In genomic region chr3L:2486493-2486892, dm6 we compare ENCODE assay signal across 1 fruit fly cellular context.
TF ChIP-seq lines count a peak whose summit lies in the region.

No protein-coding gene starts in this region.

TF ChIP-seq in whole organism, embryonic, 481 proteins besides CTCF, POLR2A, EP300 and RAD21 (continued from another document):
- TF ChIP-seq CG17829 (tag; optimal IDR thresholded peaks at IDR 0.05; lab: Kevin White, UChicago) = no peak
- TF ChIP-seq fd96Cb (tag; optimal IDR thresholded peaks at IDR 0.05; lab: Kevin White, UChicago) = peak; percentile 39
- 0 out of 2 replicates have a peak, but pooled peaks have one; percentile 21 for TF ChIP-seq sisA (GFP tag; IDR thresholded peaks at IDR 0.05; lab: Robert Waterston, UW)
- TF ChIP-seq HLH3B (GFP tag; IDR thresholded peaks at IDR 0.05; lab: Robert Waterston, UW) = no peak
- TF ChIP-seq Abd-B (GFP tag; optimal IDR thresholded peaks at IDR 0.05; lab: Kevin White, UChicago) = no peak
- no peak for TF ChIP-seq bbx (GFP tag; IDR thresholded peaks at IDR 0.05; lab: Robert Waterston, UW; ENCODE audit: partially characterized antibody)
- TF ChIP-seq Max (GFP tag; optimal IDR thresholded peaks at IDR 0.05; lab: Kevin White, UChicago) = no peak
- no peak for TF ChIP-seq gcm2 (GFP tag; optimal IDR thresholded peaks at IDR 0.05; lab: Kevin White, UChicago)
- peak; percentile 20 for TF ChIP-seq phol (tag; optimal IDR thresholded peaks at IDR 0.05; lab: Kevin White, UChicago)
- no peak for TF ChIP-seq CG7372 (GFP tag; IDR thresholded peaks at IDR 0.05; lab: Robert Waterston, UW)
- TF ChIP-seq lola (GFP tag; optimal IDR thresholded peaks at IDR 0.05; lab: Kevin White, UChicago) = no peak
- no peak for TF ChIP-seq CG2120 (GFP tag; optimal IDR thresholded peaks at IDR 0.05; lab: Kevin White, UChicago)
- no peak for TF ChIP-seq CG9876 (GFP tag; optimal IDR thresholded peaks at IDR 0.05; lab: Kevin White, UChicago)
- no peak for TF ChIP-seq CG12104 (GFP tag; optimal IDR thresholded peaks at IDR 0.05; lab: Kevin White, UChicago)
- no peak for TF ChIP-seq CG10565 (GFP tag; optimal IDR thresholded peaks at IDR 0.05; lab: Kevin White, UChicago)
- TF ChIP-seq H2.0 (GFP tag; IDR thresholded peaks at IDR 0.05; lab: Robert Waterston, UW) = no peak
- TF ChIP-seq Hmx (GFP tag; optimal IDR thresholded peaks at IDR 0.05; lab: Kevin White, UChicago) = no peak
- no peak for TF ChIP-seq lab (GFP tag; optimal IDR thresholded peaks at IDR 0.05; lab: Kevin White, UChicago)
- TF ChIP-seq Ets65A (GFP tag; lab: Kevin White, UChicago) = peak; percentile 53
- TF ChIP-seq peb (GFP tag; IDR thresholded peaks at IDR 0.05; lab: Robert Waterston, UW) = no peak
- no peak for TF ChIP-seq cato (GFP tag; optimal IDR thresholded peaks at IDR 0.05; lab: Kevin White, UChicago; ENCODE audit: borderline replicate concordance)
- TF ChIP-seq CG6272 (GFP tag; IDR thresholded peaks at IDR 0.05; lab: Robert Waterston, UW) = no peak
- TF ChIP-seq CG3838 (GFP tag; optimal IDR thresholded peaks at IDR 0.05; lab: Kevin White, UChicago) = no peak
- peak; percentile 42; the same call in 1 of the 2 replicates for TF ChIP-seq Xrp1 (GFP tag; IDR thresholded peaks at IDR 0.05; lab: Robert Waterston, UW)
- no peak for TF ChIP-seq Trl (optimal IDR thresholded peaks at IDR 0.05; lab: Kevin White, UChicago)
- TF ChIP-seq Trl (GFP tag; optimal IDR thresholded peaks at IDR 0.05; lab: Kevin White, UChicago) = no peak
- no peak for TF ChIP-seq sqz (GFP tag; optimal IDR thresholded peaks at IDR 0.05; lab: Kevin White, UChicago)
- TF ChIP-seq ap (GFP tag; IDR thresholded peaks at IDR 0.05; lab: Robert Waterston, UW) = no peak
- no peak for TF ChIP-seq Nf-YC (tag; optimal IDR thresholded peaks at IDR 0.05; lab: Kevin White, UChicago)
- TF ChIP-seq ab (GFP tag; optimal IDR thresholded peaks at IDR 0.05; lab: Kevin White, UChicago) = no peak
- peak; percentile 0 for TF ChIP-seq Ets97D (GFP tag; optimal IDR thresholded peaks at IDR 0.05; lab: Kevin White, UChicago)
- TF ChIP-seq Blimp-1 (GFP tag; optimal IDR thresholded peaks at IDR 0.05; lab: Kevin White, UChicago) = peak; percentile 38
- TF ChIP-seq Oaz (GFP tag; IDR thresholded peaks at IDR 0.05; lab: Robert Waterston, UW) = no peak
- TF ChIP-seq CG6813 (GFP tag; optimal IDR thresholded peaks at IDR 0.05; lab: Kevin White, UChicago) = no peak
- peak; percentile 22 for TF ChIP-seq CG17359 (tag; optimal IDR thresholded peaks at IDR 0.05; lab: Kevin White, UChicago)
- TF ChIP-seq Six4 (GFP tag; optimal IDR thresholded peaks at IDR 0.05; lab: Kevin White, UChicago) = no peak
- TF ChIP-seq fd3F (GFP tag; optimal IDR thresholded peaks at IDR 0.05; lab: Kevin White, UChicago) = no peak
- no peak for TF ChIP-seq Atf6 (GFP tag; IDR thresholded peaks at IDR 0.05; lab: Robert Waterston, UW)
- TF ChIP-seq CG2199 (GFP tag; IDR thresholded peaks at IDR 0.05; lab: Robert Waterston, UW) = no peak
- TF ChIP-seq CG6175 (GFP tag; IDR thresholded peaks at IDR 0.05; lab: Robert Waterston, UW) = no peak
- no peak for TF ChIP-seq Gug (GFP tag; IDR thresholded peaks at IDR 0.05; lab: Robert Waterston, UW)
- peak; percentile 0 for TF ChIP-seq dmrt99B (tag; optimal IDR thresholded peaks at IDR 0.05; lab: Kevin White, UChicago)
- no peak for TF ChIP-seq CG3407 (GFP tag; optimal IDR thresholded peaks at IDR 0.05; lab: Kevin White, UChicago)
- TF ChIP-seq gem (tag; optimal IDR thresholded peaks at IDR 0.05; lab: Kevin White, UChicago) = peak; percentile 27
- no peak for TF ChIP-seq cg (GFP tag; optimal IDR thresholded peaks at IDR 0.05; lab: Kevin White, UChicago)
- TF ChIP-seq Sox100B (GFP tag; optimal IDR thresholded peaks at IDR 0.05; lab: Kevin White, UChicago) = peak; percentile 8
- peak; percentile 50 for TF ChIP-seq zf30C (GFP tag; optimal IDR thresholded peaks at IDR 0.05; lab: Kevin White, UChicago)
- peak; percentile 17 for TF ChIP-seq CG10979 (tag; optimal IDR thresholded peaks at IDR 0.05; lab: Kevin White, UChicago)
- TF ChIP-seq tin (GFP tag; optimal IDR thresholded peaks at IDR 0.05; lab: Kevin White, UChicago) = peak; percentile 40
- TF ChIP-seq stwl (tag; optimal IDR thresholded peaks at IDR 0.05; lab: Kevin White, UChicago) = no peak
- TF ChIP-seq en (GFP tag; optimal IDR thresholded peaks at IDR 0.05; lab: Kevin White, UChicago) = no peak
- no peak for TF ChIP-seq Lim3 (GFP tag; IDR thresholded peaks at IDR 0.05; lab: Robert Waterston, UW)
- TF ChIP-seq unpg (GFP tag; optimal IDR thresholded peaks at IDR 0.05; lab: Kevin White, UChicago) = peak; percentile 3
- TF ChIP-seq D (optimal IDR thresholded peaks at IDR 0.05; lab: Kevin White, UChicago) = no peak
- peak; percentile 12 for TF ChIP-seq D (GFP tag; optimal IDR thresholded peaks at IDR 0.05; lab: Kevin White, UChicago)
- TF ChIP-seq Nf-YB (GFP tag; optimal IDR thresholded peaks at IDR 0.05; lab: Kevin White, UChicago) = no peak
- TF ChIP-seq CG15696 (tag; optimal IDR thresholded peaks at IDR 0.05; lab: Kevin White, UChicago) = no peak
- TF ChIP-seq ato (GFP tag; IDR thresholded peaks at IDR 0.05; lab: Robert Waterston, UW; ENCODE audit: partially characterized antibody) = no peak
- TF ChIP-seq fd64A (GFP tag; optimal IDR thresholded peaks at IDR 0.05; lab: Kevin White, UChicago) = no peak
- peak; percentile 17 for TF ChIP-seq ind (GFP tag; optimal IDR thresholded peaks at IDR 0.05; lab: Kevin White, UChicago)
- TF ChIP-seq trh (GFP tag; optimal IDR thresholded peaks at IDR 0.05; lab: Kevin White, UChicago) = no peak
- TF ChIP-seq CG16779 (GFP tag; IDR thresholded peaks at IDR 0.05; lab: Robert Waterston, UW) = no peak
